In genomic region chr3R:5620387-5620956, dm6 we compare ENCODE assay signal across 1 fruit fly cellular context.
TF ChIP-seq lines count a peak whose summit lies in the region.

No protein-coding gene starts in this region.

TF ChIP-seq in whole organism, embryonic, 481 proteins besides CTCF, POLR2A, EP300 and RAD21 (continued from another document and continues in another):
- no peak for TF ChIP-seq CG2129 (GFP tag; IDR thresholded peaks at IDR 0.05; lab: Robert Waterston, UW; ENCODE audit: partially characterized antibody)
- peak; percentile 13; the same call in 1 of the 2 replicates for TF ChIP-seq Gsc (GFP tag; IDR thresholded peaks at IDR 0.05; lab: Robert Waterston, UW)
- TF ChIP-seq NC2α (GFP tag; optimal IDR thresholded peaks at IDR 0.05; lab: Kevin White, UChicago) = no peak
- TF ChIP-seq ranshi (GFP tag; IDR thresholded peaks at IDR 0.05; lab: Robert Waterston, UW) = peak; percentile 65; the same call in 1 of the 2 replicates
- TF ChIP-seq Rx (GFP tag; IDR thresholded peaks at IDR 0.05; lab: Robert Waterston, UW) = peak; percentile 75
- peak; percentile 38 for TF ChIP-seq D19B (GFP tag; optimal IDR thresholded peaks at IDR 0.05; lab: Kevin White, UChicago)
- peak; percentile 62 for TF ChIP-seq Camta (GFP tag; optimal IDR thresholded peaks at IDR 0.05; lab: Kevin White, UChicago)
- TF ChIP-seq Vsx1 (GFP tag; optimal IDR thresholded peaks at IDR 0.05; lab: Kevin White, UChicago) = peak; percentile 9
- no peak for TF ChIP-seq CG16779 (GFP tag; IDR thresholded peaks at IDR 0.05; lab: Robert Waterston, UW)
- TF ChIP-seq CG2875 (GFP tag; optimal IDR thresholded peaks at IDR 0.05; lab: Kevin White, UChicago) = peak; percentile 54
- TF ChIP-seq hbn (GFP tag; IDR thresholded peaks at IDR 0.05; lab: Robert Waterston, UW; ENCODE audit: partially characterized antibody) = no peak
- TF ChIP-seq sens (GFP tag; lab: Kevin White, UChicago) = peak; percentile 93
- TF ChIP-seq Mrtf (GFP tag; IDR thresholded peaks at IDR 0.05; lab: Robert Waterston, UW) = peak; percentile 65
- peak; percentile 65 for TF ChIP-seq pum (GFP tag; optimal IDR thresholded peaks at IDR 0.05; lab: Kevin White, UChicago)
- TF ChIP-seq gsb (GFP tag; IDR thresholded peaks at IDR 0.05; lab: Robert Waterston, UW) = 0 out of 2 replicates have a peak, but pooled peaks have one; percentile 9
- peak; percentile 60 for TF ChIP-seq CG13424 (tag; optimal IDR thresholded peaks at IDR 0.05; lab: Kevin White, UChicago)
- TF ChIP-seq ci (GFP tag; IDR thresholded peaks at IDR 0.05; lab: Robert Waterston, UW) = peak; percentile 85
- no peak for TF ChIP-seq dati (GFP tag; IDR thresholded peaks at IDR 0.05; lab: Robert Waterston, UW)
- TF ChIP-seq Hr51 (GFP tag; optimal IDR thresholded peaks at IDR 0.05; lab: Kevin White, UChicago) = peak in 1 of 2 experiments; percentile 70
- TF ChIP-seq aop (GFP tag; IDR thresholded peaks at IDR 0.05; lab: Robert Waterston, UW) = no peak
- no peak for TF ChIP-seq yki (optimal IDR thresholded peaks at IDR 0.05; lab: Kevin White, UChicago)
- TF ChIP-seq CG12236 (GFP tag; optimal IDR thresholded peaks at IDR 0.05; lab: Kevin White, UChicago) = peak; percentile 56
- peak; percentile 78 for TF ChIP-seq sisA (GFP tag; IDR thresholded peaks at IDR 0.05; lab: Robert Waterston, UW)
- peak; percentile 49; the same call in 1 of the 2 replicates for TF ChIP-seq Drgx (GFP tag; IDR thresholded peaks at IDR 0.05; lab: Robert Waterston, UW)
- no peak for TF ChIP-seq Fer2 (tag; optimal IDR thresholded peaks at IDR 0.05; lab: Kevin White, UChicago)
- peak; percentile 48; the same call in 1 of the 2 replicates for TF ChIP-seq CG11085 (GFP tag; IDR thresholded peaks at IDR 0.05; lab: Robert Waterston, UW)
- TF ChIP-seq CG9876 (GFP tag; optimal IDR thresholded peaks at IDR 0.05; lab: Kevin White, UChicago) = peak; percentile 44
- TF ChIP-seq CG12659 (GFP tag; optimal IDR thresholded peaks at IDR 0.05; lab: Kevin White, UChicago) = peak; percentile 62
- no peak for TF ChIP-seq Bdp1 (GFP tag; optimal IDR thresholded peaks at IDR 0.05; lab: Kevin White, UChicago)
- TF ChIP-seq chif (GFP tag; optimal IDR thresholded peaks at IDR 0.05; lab: Kevin White, UChicago) = peak in 1 of 2 experiments; percentile 65
- peak in 1 of 3 experiments; percentile 12 for TF ChIP-seq Stat92E (GFP tag; optimal IDR thresholded peaks at IDR 0.05; lab: Kevin White, UChicago)
- no peak for TF ChIP-seq CG10959 (GFP tag; IDR thresholded peaks at IDR 0.05; lab: Robert Waterston, UW)
- TF ChIP-seq scrt (GFP tag; optimal IDR thresholded peaks at IDR 0.05; lab: Kevin White, UChicago) = peak; percentile 48
- TF ChIP-seq Sin3A (optimal IDR thresholded peaks at IDR 0.05; lab: Kevin White, UChicago) = no peak
- peak; percentile 19 for TF ChIP-seq CG3995 (GFP tag; optimal IDR thresholded peaks at IDR 0.05; lab: Kevin White, UChicago)
- peak; percentile 17; the same call in 1 of the 3 replicates for TF ChIP-seq C15 (GFP tag; IDR thresholded peaks at IDR 0.05; lab: Robert Waterston, UW)
- peak; percentile 41; the same call in 1 of the 3 replicates for TF ChIP-seq CG11695 (GFP tag; IDR thresholded peaks at IDR 0.05; lab: Robert Waterston, UW)
- TF ChIP-seq Scr (GFP tag; IDR thresholded peaks at IDR 0.05; lab: Robert Waterston, UW; ENCODE audit: partially characterized antibody) = no peak
- peak; percentile 55 for TF ChIP-seq CG6254 (GFP tag; optimal IDR thresholded peaks at IDR 0.05; lab: Kevin White, UChicago)
- TF ChIP-seq CG3065 (GFP tag; optimal IDR thresholded peaks at IDR 0.05; lab: Kevin White, UChicago) = no peak
- peak; percentile 60 for TF ChIP-seq CG11398 (GFP tag; optimal IDR thresholded peaks at IDR 0.05; lab: Kevin White, UChicago)
- no peak for TF ChIP-seq CG6683 (GFP tag; optimal IDR thresholded peaks at IDR 0.05; lab: Kevin White, UChicago)
- TF ChIP-seq cwo (GFP tag; optimal IDR thresholded peaks at IDR 0.05; lab: Kevin White, UChicago) = peak; percentile 28
- no peak for TF ChIP-seq pfk (GFP tag; optimal IDR thresholded peaks at IDR 0.05; lab: Kevin White, UChicago)
- TF ChIP-seq dysf (GFP tag; IDR thresholded peaks at IDR 0.05; lab: Robert Waterston, UW) = peak; percentile 70
- TF ChIP-seq CG9817 (tag; optimal IDR thresholded peaks at IDR 0.05; lab: Kevin White, UChicago) = peak; percentile 17
- TF ChIP-seq CG17829 (tag; optimal IDR thresholded peaks at IDR 0.05; lab: Kevin White, UChicago) = peak; percentile 50
- TF ChIP-seq mld (GFP tag; IDR thresholded peaks at IDR 0.05; lab: Robert Waterston, UW; ENCODE audit: partially characterized antibody) = no peak
- TF ChIP-seq GATAe (GFP tag; conservative IDR thresholded peaks at IDR 0.05; lab: Robert Waterston, UW) = 0 out of 2 replicates have a peak, but pooled peaks have one; percentile 20
- peak; percentile 21 for TF ChIP-seq luna (GFP tag; optimal IDR thresholded peaks at IDR 0.05; lab: Kevin White, UChicago)
- no peak for TF ChIP-seq kah (GFP tag; optimal IDR thresholded peaks at IDR 0.05; lab: Kevin White, UChicago)
- no peak for TF ChIP-seq CG14050 (GFP tag; IDR thresholded peaks at IDR 0.05; lab: Robert Waterston, UW)
- no peak for TF ChIP-seq lov (optimal IDR thresholded peaks at IDR 0.05; lab: Kevin White, UChicago)
- TF ChIP-seq lov (GFP tag; IDR thresholded peaks at IDR 0.05; lab: Robert Waterston, UW) = peak; percentile 84
- TF ChIP-seq Oli (tag; optimal IDR thresholded peaks at IDR 0.05; lab: Kevin White, UChicago) = peak; percentile 82
- TF ChIP-seq sc (optimal IDR thresholded peaks at IDR 0.05; lab: Kevin White, UChicago) = no peak
- peak; percentile 39 for TF ChIP-seq sc (GFP tag; optimal IDR thresholded peaks at IDR 0.05; lab: Kevin White, UChicago)
- TF ChIP-seq Gug (GFP tag; IDR thresholded peaks at IDR 0.05; lab: Robert Waterston, UW) = peak; percentile 42; the same call in 2 of the 4 replicates
- TF ChIP-seq jigr1 (GFP tag; IDR thresholded peaks at IDR 0.05; lab: Robert Waterston, UW) = peak; percentile 65; the same call in 1 of the 3 replicates
- TF ChIP-seq CG15601 (tag; optimal IDR thresholded peaks at IDR 0.05; lab: Kevin White, UChicago) = peak; percentile 17
- no peak for TF ChIP-seq chinmo (GFP tag; IDR thresholded peaks at IDR 0.05; lab: Robert Waterston, UW; ENCODE audit: partially characterized antibody)
- TF ChIP-seq Xrp1 (GFP tag; IDR thresholded peaks at IDR 0.05; lab: Robert Waterston, UW) = peak; percentile 59
- peak; percentile 2 for TF ChIP-seq CG13123 (GFP tag; optimal IDR thresholded peaks at IDR 0.05; lab: Kevin White, UChicago)
- no peak; the same call in 1 of the 2 replicates for TF ChIP-seq MBD-R2 (GFP tag; IDR thresholded peaks at IDR 0.05; lab: Robert Waterston, UW)
- TF ChIP-seq Chrac-16 (GFP tag; optimal IDR thresholded peaks at IDR 0.05; lab: Kevin White, UChicago) = peak; percentile 39
- no peak for TF ChIP-seq pzg (GFP tag; optimal IDR thresholded peaks at IDR 0.05; lab: Kevin White, UChicago)
- no peak for TF ChIP-seq nerfin-2 (GFP tag; IDR thresholded peaks at IDR 0.05; lab: Robert Waterston, UW; ENCODE audit: partially characterized antibody)
- no peak for TF ChIP-seq NK7.1 (GFP tag; optimal IDR thresholded peaks at IDR 0.05; lab: Kevin White, UChicago)
- TF ChIP-seq CG11696 (GFP tag; IDR thresholded peaks at IDR 0.05; lab: Robert Waterston, UW) = no peak
- no peak for TF ChIP-seq sd (tag; optimal IDR thresholded peaks at IDR 0.05; lab: Kevin White, UChicago)
- no peak for TF ChIP-seq Kr (GFP tag; optimal IDR thresholded peaks at IDR 0.05; lab: Kevin White, UChicago)
- TF ChIP-seq klu (GFP tag; IDR thresholded peaks at IDR 0.05; lab: Robert Waterston, UW) = peak; percentile 18; the same call in 1 of the 2 replicates
- TF ChIP-seq al (GFP tag; IDR thresholded peaks at IDR 0.05; lab: Robert Waterston, UW) = no peak
- TF ChIP-seq CG1233 (GFP tag; optimal IDR thresholded peaks at IDR 0.05; lab: Kevin White, UChicago) = peak; percentile 59
- TF ChIP-seq pho (GFP tag; optimal IDR thresholded peaks at IDR 0.05; lab: Kevin White, UChicago) = peak; percentile 38
- TF ChIP-seq sqz (GFP tag; optimal IDR thresholded peaks at IDR 0.05; lab: Kevin White, UChicago) = peak; percentile 42
- TF ChIP-seq odd (GFP tag; optimal IDR thresholded peaks at IDR 0.05; lab: Kevin White, UChicago) = peak; percentile 51
- peak; percentile 53; the same call in 1 of the 2 replicates for TF ChIP-seq esg (GFP tag; conservative IDR thresholded peaks at IDR 0.05; lab: Robert Waterston, UW)
- TF ChIP-seq cad (GFP tag; optimal IDR thresholded peaks at IDR 0.05; lab: Kevin White, UChicago) = no peak
- peak; percentile 74 for TF ChIP-seq gce (GFP tag; IDR thresholded peaks at IDR 0.05; lab: Robert Waterston, UW)
- no peak for TF ChIP-seq Neu2 (GFP tag; optimal IDR thresholded peaks at IDR 0.05; lab: Kevin White, UChicago; ENCODE audit: borderline replicate concordance)
- TF ChIP-seq CG30431 (GFP tag; optimal IDR thresholded peaks at IDR 0.05; lab: Kevin White, UChicago) = peak; percentile 37
- peak; percentile 21 for TF ChIP-seq Atf3 (GFP tag; optimal IDR thresholded peaks at IDR 0.05; lab: Kevin White, UChicago)
- TF ChIP-seq Elba2 (GFP tag; optimal IDR thresholded peaks at IDR 0.05; lab: Kevin White, UChicago) = no peak
- no peak for TF ChIP-seq sim (GFP tag; IDR thresholded peaks at IDR 0.05; lab: Robert Waterston, UW)
- peak; percentile 19 for TF ChIP-seq CG2116 (GFP tag; optimal IDR thresholded peaks at IDR 0.05; lab: Kevin White, UChicago)
- TF ChIP-seq emc (GFP tag; optimal IDR thresholded peaks at IDR 0.05; lab: Kevin White, UChicago) = peak; percentile 24
- peak; percentile 24 for TF ChIP-seq CG17568 (GFP tag; optimal IDR thresholded peaks at IDR 0.05; lab: Kevin White, UChicago)
- TF ChIP-seq gcm2 (GFP tag; optimal IDR thresholded peaks at IDR 0.05; lab: Kevin White, UChicago) = peak; percentile 64
- peak; percentile 52 for TF ChIP-seq az2 (GFP tag; optimal IDR thresholded peaks at IDR 0.05; lab: Kevin White, UChicago)
- 0 out of 2 replicates have a peak, but pooled peaks have one; percentile 24 for TF ChIP-seq CG4360 (GFP tag; IDR thresholded peaks at IDR 0.05; lab: Robert Waterston, UW)
- peak; percentile 68 for TF ChIP-seq CG13775 (GFP tag; optimal IDR thresholded peaks at IDR 0.05; lab: Kevin White, UChicago)
- TF ChIP-seq Jarid2 (GFP tag; optimal IDR thresholded peaks at IDR 0.05; lab: Kevin White, UChicago) = no peak
- TF ChIP-seq Fer1 (GFP tag; optimal IDR thresholded peaks at IDR 0.05; lab: Kevin White, UChicago) = peak; percentile 44
- TF ChIP-seq Aef1 (GFP tag; IDR thresholded peaks at IDR 0.05; lab: Robert Waterston, UW) = peak; percentile 30; the same call in 1 of the 3 replicates
- TF ChIP-seq Dek (tag; optimal IDR thresholded peaks at IDR 0.05; lab: Kevin White, UChicago) = peak; percentile 40
- peak; percentile 38 for TF ChIP-seq CG6654 (GFP tag; optimal IDR thresholded peaks at IDR 0.05; lab: Kevin White, UChicago)
- peak; percentile 73 for TF ChIP-seq Antp (GFP tag; optimal IDR thresholded peaks at IDR 0.05; lab: Kevin White, UChicago)
- TF ChIP-seq CG17186 (GFP tag; optimal IDR thresholded peaks at IDR 0.05; lab: Kevin White, UChicago) = no peak
- TF ChIP-seq CG8089 (GFP tag; optimal IDR thresholded peaks at IDR 0.05; lab: Kevin White, UChicago) = peak; percentile 54
- TF ChIP-seq CG12942 (GFP tag; optimal IDR thresholded peaks at IDR 0.05; lab: Kevin White, UChicago) = peak; percentile 6
- peak; percentile 57 for TF ChIP-seq CG17385 (GFP tag; optimal IDR thresholded peaks at IDR 0.05; lab: Kevin White, UChicago)
- TF ChIP-seq dm (GFP tag; optimal IDR thresholded peaks at IDR 0.05; lab: Kevin White, UChicago) = peak; percentile 46
- TF ChIP-seq Hand (GFP tag; optimal IDR thresholded peaks at IDR 0.05; lab: Kevin White, UChicago) = peak; percentile 44
- peak; percentile 49; the same call in 1 of the 2 replicates for TF ChIP-seq ttk (GFP tag; IDR thresholded peaks at IDR 0.05; lab: Robert Waterston, UW)
- TF ChIP-seq E2f2 (GFP tag; IDR thresholded peaks at IDR 0.05; lab: Robert Waterston, UW) = 0 out of 2 replicates have a peak, but pooled peaks have one; percentile 23
- no peak for TF ChIP-seq Lhr (GFP tag; optimal IDR thresholded peaks at IDR 0.05; lab: Kevin White, UChicago)
- TF ChIP-seq CG10209 (GFP tag; optimal IDR thresholded peaks at IDR 0.05; lab: Kevin White, UChicago) = peak; percentile 63
- no peak for TF ChIP-seq B-H2 (GFP tag; optimal IDR thresholded peaks at IDR 0.05; lab: Kevin White, UChicago)
- no peak for TF ChIP-seq CG15696 (tag; optimal IDR thresholded peaks at IDR 0.05; lab: Kevin White, UChicago)
- peak; percentile 59 for TF ChIP-seq bcd (GFP tag; optimal IDR thresholded peaks at IDR 0.05; lab: Kevin White, UChicago)
- peak; percentile 20 for TF ChIP-seq CG10462 (GFP tag; optimal IDR thresholded peaks at IDR 0.05; lab: Kevin White, UChicago)
- no peak for TF ChIP-seq CG8478 (optimal IDR thresholded peaks at IDR 0.05; lab: Kevin White, UChicago)
- peak; percentile 52 for TF ChIP-seq ems (GFP tag; optimal IDR thresholded peaks at IDR 0.05; lab: Kevin White, UChicago)
- TF ChIP-seq CG30020 (tag; optimal IDR thresholded peaks at IDR 0.05; lab: Kevin White, UChicago) = peak; percentile 17
- peak; percentile 23; the same call in 1 of the 2 replicates for TF ChIP-seq E2f1 (GFP tag; IDR thresholded peaks at IDR 0.05; lab: Robert Waterston, UW)
- TF ChIP-seq CG8388 (GFP tag; optimal IDR thresholded peaks at IDR 0.05; lab: Kevin White, UChicago) = peak; percentile 62
- TF ChIP-seq Dfd (GFP tag; optimal IDR thresholded peaks at IDR 0.05; lab: Kevin White, UChicago) = no peak
- TF ChIP-seq CG9215 (GFP tag; IDR thresholded peaks at IDR 0.05; lab: Robert Waterston, UW) = no peak
- peak; percentile 36 for TF ChIP-seq twi (tag; optimal IDR thresholded peaks at IDR 0.05; lab: Kevin White, UChicago)
- peak; percentile 74 for TF ChIP-seq gem (tag; optimal IDR thresholded peaks at IDR 0.05; lab: Kevin White, UChicago)
- TF ChIP-seq danr (GFP tag; IDR thresholded peaks at IDR 0.05; lab: Robert Waterston, UW) = no peak; the same call in 1 of the 2 replicates
- peak; percentile 78 for TF ChIP-seq CG17359 (tag; optimal IDR thresholded peaks at IDR 0.05; lab: Kevin White, UChicago)
- peak; percentile 39 for TF ChIP-seq maf-S (GFP tag; optimal IDR thresholded peaks at IDR 0.05; lab: Kevin White, UChicago)
- TF ChIP-seq cato (GFP tag; optimal IDR thresholded peaks at IDR 0.05; lab: Kevin White, UChicago; ENCODE audit: borderline replicate concordance) = peak; percentile 42
- TF ChIP-seq Taf1 (GFP tag; IDR thresholded peaks at IDR 0.05; lab: Robert Waterston, UW) = no peak; the same call in 1 of the 2 replicates
- TF ChIP-seq hth (optimal IDR thresholded peaks at IDR 0.05; lab: Kevin White, UChicago) = no peak
- TF ChIP-seq trem (tag; optimal IDR thresholded peaks at IDR 0.05; lab: Kevin White, UChicago) = peak; percentile 12
- TF ChIP-seq peb (GFP tag; IDR thresholded peaks at IDR 0.05; lab: Robert Waterston, UW) = 0 out of 2 replicates have a peak, but pooled peaks have one; percentile 35
